Worm (Caenorhabditis elegans) whole organism, L3 larva: ENCODE results near the gene Y41E3.18.
A peak's percentile ranks its signal among the peaks of the same experiment; 100 is the strongest.

Experiments used
- R02D3.7 ChIP-seq: fragments of 150-350 bp; optimal IDR thresholded peaks from 2 replicates; lab custom pipeline; 2014; ENCODE audit warnings: missing biosample characterization, missing genetic modification characterization
- ZK546.5 ChIP-seq: sonication (generic microtip); optimal IDR thresholded peaks from 2 replicates; lab custom pipeline; 2017; ENCODE audit warnings: missing biosample characterization, missing genetic modification characterization
- aly-2 ChIP-seq: fragments of 150-350 bp; optimal IDR thresholded peaks from 2 replicates; lab custom pipeline; 2014; ENCODE audit warnings: missing biosample characterization, missing genetic modification characterization
- ceh-16 ChIP-seq: sonication (generic microtip); optimal IDR thresholded peaks from 2 replicates; lab custom pipeline; 2017; ENCODE audit warnings: missing biosample characterization, missing genetic modification characterization
- ceh-28 ChIP-seq: fragments of 150-350 bp; optimal IDR thresholded peaks from 2 replicates; lab custom pipeline; 2014; ENCODE audit warnings: missing biosample characterization, missing genetic modification reagents, missing genetic modification characterization
- egl-27 ChIP-seq: sonication (generic microtip); optimal IDR thresholded peaks from 4 replicates; lab custom pipeline; 2017; ENCODE audit warnings: missing biosample characterization, missing genetic modification reagents, missing genetic modification characterization
- egl-5 ChIP-seq: fragments of 150-350 bp; optimal IDR thresholded peaks from 2 replicates; lab custom pipeline; 2017; ENCODE audit warnings: missing biosample characterization, missing genetic modification reagents, missing genetic modification characterization, inconsistent platforms
- elt-1 ChIP-seq: fragments of 150-350 bp; optimal IDR thresholded peaks from 2 replicates; lab custom pipeline; 2014; ENCODE audit warnings: missing biosample characterization, missing genetic modification characterization
- elt-2 ChIP-seq: sonication (generic microtip); optimal IDR thresholded peaks from 2 replicates; lab custom pipeline; 2016; ENCODE audit warnings: missing genetic modification reagents, mild to moderate bottlenecking, missing genetic modification characterization, missing compliant biosample characterization
- elt-3 ChIP-seq, 3 experiments: fragments of 150-350 bp in 1 of 3; sonication (generic microtip) in 2 of 3; optimal IDR thresholded peaks; 2 replicates in 2 of 3; 4 replicates in 1 of 3; lab custom pipeline; 2014 to 2017; ENCODE audit warnings: missing biosample characterization in 3 of 3, missing genetic modification characterization in 3 of 3
- eor-1 ChIP-seq, 2 experiments: fragments of 150-350 bp; optimal IDR thresholded peaks; 2 replicates each; lab custom pipeline; 2014 to 2018; ENCODE audit warnings: missing biosample characterization in 2 of 2, missing genetic modification characterization in 2 of 2
- fkh-10 ChIP-seq: sonication (generic microtip); optimal IDR thresholded peaks from 2 replicates; lab custom pipeline; 2017; ENCODE audit warnings: missing biosample characterization, missing genetic modification reagents, missing genetic modification characterization
- fkh-2 ChIP-seq: fragments of 150-350 bp; optimal IDR thresholded peaks from 2 replicates; lab custom pipeline; 2014; ENCODE audit warnings: missing biosample characterization, missing genetic modification reagents, missing genetic modification characterization
- jun-1 ChIP-seq: fragments of 150-350 bp; optimal IDR thresholded peaks from 2 replicates; lab custom pipeline; 2014; ENCODE audit warnings: missing biosample characterization, missing genetic modification reagents, missing genetic modification characterization
- lin-15B ChIP-seq: fragments of 150-350 bp; optimal IDR thresholded peaks from 2 replicates; lab custom pipeline; 2014; ENCODE audit warnings: missing biosample characterization, missing genetic modification characterization
- lsy-12 ChIP-seq: sonication (generic microtip); optimal IDR thresholded peaks from 2 replicates; lab custom pipeline; 2016; ENCODE audit warnings: mild to moderate bottlenecking, missing genetic modification characterization, missing compliant biosample characterization
- mdl-1 ChIP-seq: fragments of 150-350 bp; optimal IDR thresholded peaks from 2 replicates; lab custom pipeline; 2014; ENCODE audit warnings: missing biosample characterization, missing genetic modification characterization
- mml-1 ChIP-seq: fragments of 150-350 bp; sonication (generic microtip); optimal IDR thresholded peaks from 3 replicates; lab custom pipeline; 2014; ENCODE audit warnings: missing biosample characterization, missing genetic modification characterization
- nfya-1 ChIP-seq: sonication (generic microtip); optimal IDR thresholded peaks from 2 replicates; lab custom pipeline; 2017; ENCODE audit warnings: missing genetic modification characterization, mild to moderate bottlenecking, missing compliant biosample characterization, antibody characterized with exemption, moderate library complexity; ENCODE audit not compliant: insufficient read depth
- nhr-11 ChIP-seq: fragments of 150-350 bp; optimal IDR thresholded peaks from 2 replicates; lab custom pipeline; 2014; ENCODE audit warnings: missing biosample characterization, missing genetic modification characterization
- nhr-12 ChIP-seq: fragments of 150-350 bp; optimal IDR thresholded peaks from 2 replicates; lab custom pipeline; 2014; ENCODE audit warnings: missing biosample characterization, missing genetic modification characterization
- nhr-23 ChIP-seq: fragments of 150-350 bp; optimal IDR thresholded peaks from 2 replicates; lab custom pipeline; 2014; ENCODE audit warnings: missing biosample characterization, missing genetic modification reagents, missing genetic modification characterization
- nhr-237 ChIP-seq: fragments of 150-350 bp; optimal IDR thresholded peaks from 2 replicates; lab custom pipeline; 2014; ENCODE audit warnings: missing biosample characterization, missing genetic modification characterization
- nhr-28 ChIP-seq: fragments of 150-350 bp; optimal IDR thresholded peaks from 2 replicates; lab custom pipeline; 2014; ENCODE audit warnings: missing biosample characterization, missing genetic modification characterization
- nhr-43 ChIP-seq: sonication (generic microtip); optimal IDR thresholded peaks from 2 replicates; lab custom pipeline; 2016; ENCODE audit warnings: mild to moderate bottlenecking, missing genetic modification characterization, missing compliant biosample characterization; ENCODE audit not compliant: poor library complexity, severe bottlenecking
- nhr-76 ChIP-seq: fragments of 150-350 bp; sonication (generic microtip); optimal IDR thresholded peaks from 5 replicates; lab custom pipeline; 2014; ENCODE audit warnings: missing biosample characterization, missing genetic modification characterization
- nhr-77 ChIP-seq: fragments of 150-350 bp; optimal IDR thresholded peaks from 2 replicates; lab custom pipeline; 2014; ENCODE audit warnings: missing biosample characterization, missing genetic modification characterization
- pha-4 ChIP-seq: fragments of 150-350 bp; optimal IDR thresholded peaks from 2 replicates; lab custom pipeline; 2014; ENCODE audit warnings: missing biosample characterization, missing genetic modification reagents, missing genetic modification characterization
- pqm-1 ChIP-seq: fragments of 150-350 bp; optimal IDR thresholded peaks from 2 replicates; lab custom pipeline; 2017; ENCODE audit warnings: missing biosample characterization, missing genetic modification characterization, inconsistent platforms
- sea-2 ChIP-seq: fragments of 150-350 bp; sonication (generic microtip); optimal IDR thresholded peaks from 4 replicates; lab custom pipeline; 2014; ENCODE audit warnings: missing biosample characterization, missing genetic modification reagents, missing genetic modification characterization
- skn-1 ChIP-seq: fragments of 150-350 bp; optimal IDR thresholded peaks from 2 replicates; lab custom pipeline; 2014; ENCODE audit warnings: missing biosample characterization, missing genetic modification characterization
- snpc-4 ChIP-seq: fragments of 150-350 bp; optimal IDR thresholded peaks from 2 replicates; lab custom pipeline; 2014; ENCODE audit warnings: missing biosample characterization, missing genetic modification characterization
- unc-62 ChIP-seq: fragments of 150-350 bp; sonication (generic microtip); optimal IDR thresholded peaks from 4 replicates; lab custom pipeline; 2014; ENCODE audit warnings: missing biosample characterization, missing genetic modification reagents, missing genetic modification characterization
- zag-1 ChIP-seq: fragments of 150-350 bp; optimal IDR thresholded peaks from 2 replicates; lab custom pipeline; 2014; ENCODE audit warnings: missing biosample characterization, missing genetic modification characterization
- ztf-11 ChIP-seq: fragments of 150-350 bp; optimal IDR thresholded peaks from 2 replicates; lab custom pipeline; 2014; ENCODE audit warnings: missing biosample characterization, missing genetic modification characterization
- ztf-4 ChIP-seq: fragments of 150-350 bp; optimal IDR thresholded peaks from 2 replicates; lab custom pipeline; 2014; ENCODE audit warnings: missing biosample characterization, missing genetic modification characterization

The Y41E3.18 gene

ce11 chrIV:15028386-15028785 is 37.2 kb downstream of the Y41E3.18 start:
- TF ChIP-seq sea-2 (GFP tag; lab: Kevin White, UChicago) (no peak), egl-27 (no peak), mml-1 (tag; lab: Kevin White, UChicago) (no peak), aly-2 (no peak), R02D3.7 (no peak), pha-4 (no peak), lsy-12 (tag; lab: Kevin White, UChicago) (no peak), ZK546.5 (tag; lab: Kevin White, UChicago) (no peak), ceh-28 (tag; lab: Kevin White, UChicago) (no peak), mdl-1 (tag; lab: Kevin White, UChicago) (no peak), unc-62 (GFP tag; lab: Kevin White, UChicago) (no peak)
- TF ChIP-seq, all 47 proteins: peak for 0

DNA sequence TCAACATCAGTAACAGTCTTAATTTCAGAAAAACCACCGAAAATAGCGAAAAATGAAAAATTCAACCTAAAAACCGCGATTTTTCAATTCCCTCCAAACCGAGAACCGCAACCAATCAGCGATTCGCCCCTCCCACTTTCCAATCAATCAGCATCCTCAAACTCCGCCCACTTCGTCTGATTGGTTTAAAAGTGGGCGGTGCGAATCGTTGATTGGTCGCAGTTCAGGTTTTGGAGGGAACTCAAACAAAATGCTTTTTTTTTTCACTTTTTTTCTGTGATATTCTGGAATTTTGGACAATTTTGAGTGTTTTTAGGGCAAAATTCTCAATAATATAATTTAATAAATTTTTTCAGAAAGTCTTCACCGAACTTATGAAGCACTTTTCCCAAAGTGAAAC is 37.7 kb downstream of the Y41E3.18 start:
- no peak for TF ChIP-seq egl-5 (tag; lab: Kevin White, UChicago)
- TF ChIP-seq nfya-1 = peak; percentile 82
- TF ChIP-seq ZK546.5 (tag; lab: Kevin White, UChicago) = no peak

ce11 chrIV:15027334-15027733 is 38.2 kb downstream of the Y41E3.18 start:
- no peak for TF ChIP-seq mdl-1 (tag; lab: Kevin White, UChicago)
- no peak for TF ChIP-seq unc-62 (GFP tag; lab: Kevin White, UChicago)
- peak; percentile 98 for TF ChIP-seq nfya-1
- TF ChIP-seq nhr-12 (tag; lab: Kevin White, UChicago) = no peak
- no peak for TF ChIP-seq ceh-16 (tag; lab: Kevin White, UChicago)
- TF ChIP-seq egl-5 (tag; lab: Kevin White, UChicago) = no peak

ce11 chrIV:15025384-15025783 is 40.2 kb downstream of the Y41E3.18 start, which contains the start of gene fcd-2:
TSS of gene fcd-2 (plus strand) at chrIV:15025710.
- TF ChIP-seq jun-1 (tag; lab: Kevin White, UChicago) (no peak), nhr-76 (no peak), nhr-23 (tag; lab: Kevin White, UChicago) (peak; percentile 17), ztf-11 (tag; lab: Kevin White, UChicago) (no peak), elt-1 (tag; lab: Kevin White, UChicago) (no peak), skn-1 (peak; percentile 31), fkh-2 (tag; lab: Kevin White, UChicago) (no peak), nhr-77 (tag; lab: Kevin White, UChicago) (no peak), nhr-11 (tag; lab: Kevin White, UChicago) (no peak), elt-2 (tag; lab: Kevin White, UChicago) (no peak), nhr-28 (no peak), aly-2 (no peak), ceh-28 (tag; lab: Kevin White, UChicago) (peak; percentile 24), lin-15B (tag; lab: Kevin White, UChicago) (peak; percentile 69), eor-1 (tag; optimal IDR thresholded peaks at IDR 0.05; lab: Kevin White, UChicago) (no peak), nhr-43 (no peak), nhr-12 (tag; lab: Kevin White, UChicago) (no peak), nfya-1 (peak; percentile 70), elt-3 (tag; optimal IDR thresholded peaks at IDR 0.05; lab: Kevin White, UChicago) (no peak), ZK546.5 (tag; lab: Kevin White, UChicago) (no peak), egl-5 (tag; lab: Kevin White, UChicago) (no peak), R02D3.7 (peak; percentile 27), unc-62 (GFP tag; lab: Kevin White, UChicago) (no peak), fkh-10 (no peak), snpc-4 (tag; lab: Kevin White, UChicago) (peak; percentile 52), nhr-237 (tag; lab: Kevin White, UChicago) (no peak), ztf-4 (tag; lab: Kevin White, UChicago) (no peak), mdl-1 (tag; lab: Kevin White, UChicago) (no peak), zag-1 (tag; lab: Kevin White, UChicago) (no peak), pha-4 (peak; percentile 78), pqm-1 (peak; percentile 2), ceh-16 (tag; lab: Kevin White, UChicago) (no peak)
